Fruit fly (Drosophila melanogaster) whole organism, prepupa: ENCODE data around the gene CG17364.

Source experiments
- Blimp-1 ChIP-seq: fragments of 200-800 bp; sonication (Bioruptor generic); optimal IDR thresholded peaks from 3 replicates; lab custom pipeline; 2017; ENCODE audit warnings: missing biosample characterization, missing genetic modification characterization, mild to moderate bottlenecking, moderate library complexity, missing genetic modification reagents
- CG10631 ChIP-seq: fragments of 200-800 bp; sonication (Bioruptor generic); optimal IDR thresholded peaks from 2 replicates; lab custom pipeline; 2016; ENCODE audit warnings: missing biosample characterization, missing genetic modification characterization
- CG10669 ChIP-seq: fragments of 200-800 bp; sonication (Bioruptor generic); optimal IDR thresholded peaks from 3 replicates; lab custom pipeline; 2018; ENCODE audit warnings: missing biosample characterization, mild to moderate bottlenecking, missing genetic modification characterization, moderate library complexity
- CG11762 ChIP-seq: fragments of 200-800 bp; sonication (Bioruptor generic); optimal IDR thresholded peaks from 3 replicates; lab custom pipeline; 2016; ENCODE audit warnings: missing biosample characterization, missing genetic modification characterization; ENCODE audit not compliant: insufficient read depth
- CG11902 ChIP-seq: fragments of 200-800 bp; sonication (Bioruptor generic); optimal IDR thresholded peaks from 3 replicates; lab custom pipeline; 2016; ENCODE audit warnings: missing biosample characterization, missing genetic modification characterization
- CG1621 ChIP-seq: fragments of 200-800 bp; sonication (Bioruptor generic); optimal IDR thresholded peaks from 3 replicates; lab custom pipeline; 2018; ENCODE audit warnings: missing biosample characterization, mild to moderate bottlenecking, missing genetic modification characterization
- CG16779 ChIP-seq: fragments of 200-800 bp; sonication (Bioruptor generic); optimal IDR thresholded peaks from 3 replicates; lab custom pipeline; 2017; ENCODE audit warnings: missing biosample characterization, mild to moderate bottlenecking, missing genetic modification characterization
- CG3032 ChIP-seq: fragments of 200-800 bp; optimal IDR thresholded peaks from 2 replicates; lab custom pipeline; 2019; ENCODE audit warnings: missing biosample characterization, mild to moderate bottlenecking, missing genetic modification characterization, moderate library complexity
- CG31627 ChIP-seq: fragments of 200-800 bp; sonication (Bioruptor generic); optimal IDR thresholded peaks from 3 replicates; lab custom pipeline; 2016; ENCODE audit warnings: missing biosample characterization, missing genetic modification characterization
- CG32006 ChIP-seq: fragments of 200-800 bp; sonication (Bioruptor generic); optimal IDR thresholded peaks from 3 replicates; lab custom pipeline; 2017; ENCODE audit warnings: missing biosample characterization, mild to moderate bottlenecking, missing genetic modification characterization
- CG4318 ChIP-seq: fragments of 200-800 bp; sonication (Bioruptor generic); optimal IDR thresholded peaks from 3 replicates; lab custom pipeline; 2017; ENCODE audit warnings: missing biosample characterization, mild to moderate bottlenecking, missing genetic modification characterization
- CG6163 ChIP-seq: fragments of 200-800 bp; sonication (Bioruptor generic); IDR thresholded peaks from 3 replicates; pipeline ENCODE4 v1.3.6; 2022; ENCODE audit warnings: missing biosample characterization, missing genetic modification characterization
- CG6792 ChIP-seq: fragments of 200-800 bp; sonication (Bioruptor generic); optimal IDR thresholded peaks from 3 replicates; lab custom pipeline; 2016; ENCODE audit warnings: missing biosample characterization, missing genetic modification characterization
- CG6854 ChIP-seq: fragments of 200-800 bp; sonication (Bioruptor generic); optimal IDR thresholded peaks from 2 replicates; lab custom pipeline; 2017; ENCODE audit warnings: missing biosample characterization, mild to moderate bottlenecking, missing genetic modification characterization
- CG7368 ChIP-seq: fragments of 200-800 bp; sonication (Bioruptor generic); optimal IDR thresholded peaks from 3 replicates; lab custom pipeline; 2016; ENCODE audit warnings: missing biosample characterization, missing genetic modification characterization
- CG8119 ChIP-seq: fragments of 200-800 bp; sonication (Bioruptor generic); IDR thresholded peaks from 3 replicates; pipeline ENCODE4 v1.3.6; 2022; ENCODE audit warnings: missing biosample characterization, missing genetic modification characterization
- CG8319 ChIP-seq: fragments of 200-800 bp; sonication (Bioruptor generic); optimal IDR thresholded peaks from 3 replicates; lab custom pipeline; 2016; ENCODE audit warnings: missing biosample characterization, missing genetic modification characterization
- CG8632 ChIP-seq: fragments of 200-800 bp; sonication (Bioruptor generic); optimal IDR thresholded peaks from 3 replicates; lab custom pipeline; 2016; ENCODE audit warnings: missing biosample characterization, missing genetic modification characterization
- CG9139 ChIP-seq: fragments of 200-800 bp; sonication (Bioruptor generic); optimal IDR thresholded peaks from 3 replicates; lab custom pipeline; 2017; ENCODE audit warnings: missing biosample characterization, mild to moderate bottlenecking, missing genetic modification characterization
- Eip75B ChIP-seq: fragments of 200-800 bp; sonication (Bioruptor generic); optimal IDR thresholded peaks from 3 replicates; lab custom pipeline; 2016; ENCODE audit warnings: missing biosample characterization, missing genetic modification characterization
- Eip78C ChIP-seq: fragments of 200-800 bp; sonication (Bioruptor generic); peaks from one replicate; lab custom pipeline; 2016; ENCODE audit warnings: missing biosample characterization, missing genetic modification characterization
- Ets96B ChIP-seq: fragments of 200-800 bp; optimal IDR thresholded peaks from 2 replicates; lab custom pipeline; 2019; ENCODE audit warnings: missing biosample characterization, mild to moderate bottlenecking, missing genetic modification characterization, moderate library complexity
- Gug ChIP-seq: fragments of 200-800 bp; sonication (Bioruptor generic); IDR thresholded peaks from 2 replicates; pipeline ENCODE4 v1.3.6; 2022; ENCODE audit warnings: missing biosample characterization, missing genetic modification characterization
- Hr39 ChIP-seq: fragments of 200-800 bp; sonication (Bioruptor generic); optimal IDR thresholded peaks from 2 replicates; lab custom pipeline; 2016; ENCODE audit warnings: missing biosample characterization, missing genetic modification characterization
- Hr4 ChIP-seq: fragments of 200-800 bp; sonication (Bioruptor generic); optimal IDR thresholded peaks from 3 replicates; lab custom pipeline; 2016; ENCODE audit warnings: missing biosample characterization, missing genetic modification characterization
- Lpt ChIP-seq: fragments of 200-800 bp; sonication (Bioruptor generic); optimal IDR thresholded peaks from 3 replicates; lab custom pipeline; 2016; ENCODE audit warnings: missing biosample characterization, missing genetic modification characterization
- Met ChIP-seq: fragments of 200-800 bp; sonication (Bioruptor generic); optimal IDR thresholded peaks from 3 replicates; lab custom pipeline; 2016; ENCODE audit warnings: missing biosample characterization, missing genetic modification characterization
- OdsH ChIP-seq: fragments of 200-800 bp; sonication (Bioruptor generic); optimal IDR thresholded peaks from 3 replicates; lab custom pipeline; 2016; ENCODE audit warnings: missing biosample characterization, missing genetic modification characterization
- Smox ChIP-seq: fragments of 200-800 bp; sonication (Bioruptor generic); optimal IDR thresholded peaks from 3 replicates; lab custom pipeline; 2016; ENCODE audit warnings: missing biosample characterization, missing genetic modification characterization
- Sox14 ChIP-seq: fragments of 200-800 bp; sonication (Bioruptor generic); optimal IDR thresholded peaks from 3 replicates; lab custom pipeline; 2016; ENCODE audit warnings: missing biosample characterization, missing genetic modification characterization
- Sox15 ChIP-seq: fragments of 200-800 bp; sonication (Bioruptor generic); optimal IDR thresholded peaks from 3 replicates; lab custom pipeline; 2016; ENCODE audit warnings: missing biosample characterization, missing genetic modification characterization
- achi ChIP-seq: fragments of 200-800 bp; sonication (Bioruptor generic); optimal IDR thresholded peaks from 3 replicates; lab custom pipeline; 2016; ENCODE audit warnings: missing biosample characterization, missing genetic modification characterization
- cyc ChIP-seq: fragments of 200-800 bp; sonication (Bioruptor generic); optimal IDR thresholded peaks from 3 replicates; lab custom pipeline; 2016; ENCODE audit warnings: missing biosample characterization, missing genetic modification characterization
- dac ChIP-seq: fragments of 200-800 bp; sonication (Bioruptor generic); optimal IDR thresholded peaks from 2 replicates; lab custom pipeline; 2017; ENCODE audit warnings: missing biosample characterization, mild to moderate bottlenecking, missing genetic modification characterization
- dsx ChIP-seq: fragments of 200-800 bp; optimal IDR thresholded peaks from 3 replicates; lab custom pipeline; 2019; ENCODE audit warnings: missing biosample characterization, mild to moderate bottlenecking, missing genetic modification characterization, moderate library complexity; ENCODE audit not compliant: poor library complexity, severe bottlenecking
- eg ChIP-seq: fragments of 200-800 bp; sonication (Bioruptor generic); IDR thresholded peaks from 3 replicates; pipeline ENCODE4 v1.3.6; 2022; ENCODE audit warnings: missing biosample characterization, missing genetic modification characterization
- esn ChIP-seq: fragments of 200-800 bp; sonication (Bioruptor generic); optimal IDR thresholded peaks from 2 replicates; lab custom pipeline; 2016; ENCODE audit warnings: missing biosample characterization, mild to moderate bottlenecking, missing genetic modification characterization, moderate library complexity
- fd85E ChIP-seq: fragments of 200-800 bp; sonication (Bioruptor generic); optimal IDR thresholded peaks from 3 replicates; lab custom pipeline; 2016; ENCODE audit warnings: missing biosample characterization, missing genetic modification characterization
- fkh ChIP-seq: fragments of 200-800 bp; sonication (Bioruptor generic); optimal IDR thresholded peaks from 3 replicates; lab custom pipeline; 2017; ENCODE audit warnings: missing biosample characterization, mild to moderate bottlenecking, missing genetic modification characterization, moderate library complexity
- lz ChIP-seq: fragments of 200-800 bp; sonication (Bioruptor generic); optimal IDR thresholded peaks from 3 replicates; lab custom pipeline; 2016; ENCODE audit warnings: missing biosample characterization, missing genetic modification characterization
- net ChIP-seq: fragments of 200-800 bp; sonication (Bioruptor generic); optimal IDR thresholded peaks from 3 replicates; lab custom pipeline; 2016; ENCODE audit warnings: missing biosample characterization, missing genetic modification characterization
- pdm3 ChIP-seq: fragments of 200-800 bp; sonication (Bioruptor generic); optimal IDR thresholded peaks from 3 replicates; lab custom pipeline; 2016; ENCODE audit warnings: missing biosample characterization, missing genetic modification characterization
- salr ChIP-seq, 2 experiments: fragments of 200-800 bp; sonication (Bioruptor generic); optimal IDR thresholded peaks; 3 replicates each; lab custom pipeline; 2016 to 2018; ENCODE audit warnings: missing biosample characterization in 2 of 2, missing genetic modification characterization in 2 of 2, mild to moderate bottlenecking in 1 of 2
- ss ChIP-seq, 2 experiments: fragments of 200-800 bp; sonication (Bioruptor generic); optimal IDR thresholded peaks; 2 replicates in 1 of 2; 3 replicates in 1 of 2; lab custom pipeline; 2017 to 2018; ENCODE audit warnings: mild to moderate bottlenecking in 2 of 2, missing biosample characterization in 2 of 2, missing genetic modification characterization in 2 of 2, moderate library complexity in 1 of 2
- svp ChIP-seq: fragments of 200-800 bp; sonication (Bioruptor generic); peaks from one replicate; lab custom pipeline; 2016; ENCODE audit warnings: missing biosample characterization, missing genetic modification characterization
- topi ChIP-seq: fragments of 200-800 bp; sonication (Bioruptor generic); optimal IDR thresholded peaks from 3 replicates; lab custom pipeline; 2016; ENCODE audit warnings: missing biosample characterization, missing genetic modification characterization
- vri ChIP-seq: fragments of 200-800 bp; sonication (Bioruptor generic); optimal IDR thresholded peaks from 3 replicates; lab custom pipeline; 2016; ENCODE audit warnings: missing biosample characterization, mild to moderate bottlenecking, missing genetic modification characterization

Gene CG17364

DNA sequence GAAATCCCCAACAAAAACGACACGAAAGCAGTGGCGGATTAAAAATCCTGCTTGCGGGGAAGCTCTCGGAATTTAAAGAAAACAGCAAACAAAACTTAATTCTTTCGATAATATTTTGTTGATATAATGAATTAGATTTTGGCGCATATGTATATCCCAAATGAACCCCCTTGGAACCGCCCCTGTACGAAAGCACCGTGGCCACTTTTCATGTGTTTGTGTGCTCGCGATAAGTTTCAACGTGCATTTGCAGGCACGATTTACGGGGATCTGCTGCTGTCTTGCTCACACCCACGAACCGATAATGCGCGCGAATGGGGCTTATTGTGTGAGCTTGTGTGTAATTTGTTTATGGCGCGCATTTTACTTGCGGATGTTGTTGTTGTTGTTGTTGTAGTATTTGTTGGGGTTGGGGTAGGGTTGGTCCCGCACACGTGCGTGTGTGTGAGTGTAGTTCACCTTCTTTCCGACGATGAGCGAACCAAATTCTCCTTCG, 11.8 kb upstream of the CG17364 start (continued):
- TF ChIP-seq ss (GFP tag; optimal IDR thresholded peaks at IDR 0.05; lab: Kevin White, UChicago), result peak; percentile 92 to 96
- TF ChIP-seq CG8119, result peak; percentile 99
- peak; percentile 97 for TF ChIP-seq CG16779 (tag; lab: Kevin White, UChicago)
- TF ChIP-seq CG10669 (GFP tag; lab: Kevin White, UChicago), result peak; percentile 98
- peak; percentile 98 for TF ChIP-seq Ets96B (tag; lab: Kevin White, UChicago)
- peak; percentile 99 for TF ChIP-seq Eip75B
- TF ChIP-seq CG6163 (GFP tag; lab: Robert Waterston, UW), result peak; percentile 99
- TF ChIP-seq dac (GFP tag; lab: Kevin White, UChicago), result peak; percentile 99
- TF ChIP-seq CG11762, result peak; percentile 96
- peak; percentile 96 to 99 for TF ChIP-seq salr (GFP tag; optimal IDR thresholded peaks at IDR 0.05; lab: Kevin White, UChicago)
- TF ChIP-seq esn (GFP tag; lab: Kevin White, UChicago), result peak; percentile 99
- peak; percentile 99 for TF ChIP-seq CG31627 (GFP tag; lab: Kevin White, UChicago)
- TF ChIP-seq pdm3 (GFP tag; lab: Kevin White, UChicago), result peak; percentile 99
- peak; percentile 99 for TF ChIP-seq net (GFP tag; lab: Kevin White, UChicago)
- peak; percentile 99 for TF ChIP-seq Hr4 (GFP tag; lab: Kevin White, UChicago)
- TF ChIP-seq achi, result peak; percentile 98
- peak; percentile 99 for TF ChIP-seq OdsH (GFP tag; lab: Kevin White, UChicago)
- peak; percentile 98 for TF ChIP-seq lz (GFP tag; lab: Kevin White, UChicago)
- peak; percentile 94 for TF ChIP-seq CG3032 (tag; lab: Kevin White, UChicago)
- peak; percentile 97 for TF ChIP-seq Gug (GFP tag; lab: Robert Waterston, UW)
- TF ChIP-seq svp, result peak; percentile 99
- TF ChIP-seq CG8319 (GFP tag; lab: Kevin White, UChicago), result peak; percentile 98
- peak; percentile 92 for TF ChIP-seq fd85E
- TF ChIP-seq CG9139, result peak; percentile 90
- TF ChIP-seq cyc (GFP tag; lab: Kevin White, UChicago), result peak; percentile 99
- peak; percentile 98 for TF ChIP-seq Sox15 (GFP tag; lab: Kevin White, UChicago)
- TF ChIP-seq CG6792, result peak; percentile 98
- TF ChIP-seq Smox (GFP tag; lab: Kevin White, UChicago), result peak; percentile 97
- TF ChIP-seq vri, result peak; percentile 97
- peak; percentile 99 for TF ChIP-seq CG11902 (GFP tag; lab: Kevin White, UChicago)
- TF ChIP-seq CG7368 (GFP tag; lab: Kevin White, UChicago), result peak; percentile 98
- peak; percentile 92 for TF ChIP-seq CG6854 (GFP tag; lab: Kevin White, UChicago)
- peak; percentile 99 for TF ChIP-seq Hr39 (GFP tag; lab: Kevin White, UChicago)
- TF ChIP-seq, all 60 proteins: peak for 60

DNA sequence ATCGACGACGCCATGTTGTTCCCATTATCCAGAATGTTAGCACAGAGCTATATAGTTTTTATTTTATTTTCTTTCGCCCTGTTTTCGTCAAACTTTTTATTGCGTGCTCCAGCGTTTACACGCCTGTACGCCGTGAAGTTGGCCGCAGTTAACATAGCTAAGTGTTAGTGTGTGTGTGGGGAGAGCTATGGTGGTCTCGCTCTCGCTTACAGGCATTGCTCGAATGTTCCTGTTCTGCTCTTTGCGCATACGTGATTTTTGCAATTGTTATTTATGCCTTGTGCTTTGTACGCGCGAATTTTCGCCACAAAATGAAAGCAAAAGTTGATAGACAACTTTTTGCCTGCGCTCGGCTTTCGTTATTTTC, 10.8 kb upstream of the CG17364 start:
- peak; percentile 34 for TF ChIP-seq eg (GFP tag; lab: Robert Waterston, UW)
- TF ChIP-seq esn (GFP tag; lab: Kevin White, UChicago), result peak; percentile 46
- TF ChIP-seq topi (GFP tag; lab: Kevin White, UChicago), result peak; percentile 5
- TF ChIP-seq pdm3 (GFP tag; lab: Kevin White, UChicago), result peak; percentile 7
- peak; percentile 24 for TF ChIP-seq fkh (GFP tag; lab: Kevin White, UChicago)
- TF ChIP-seq Eip78C (GFP tag; lab: Kevin White, UChicago), result peak; percentile 74
- peak; percentile 26 for TF ChIP-seq CG9139
- TF ChIP-seq Lpt, result peak; percentile 13
- TF ChIP-seq CG6792, result no peak
- peak; percentile 26 for TF ChIP-seq vri
- TF ChIP-seq CG3032 (tag; lab: Kevin White, UChicago), result no peak
- peak; percentile 16 for TF ChIP-seq CG8632 (GFP tag; lab: Kevin White, UChicago)
- no peak for TF ChIP-seq CG32006 (GFP tag; lab: Kevin White, UChicago)
- peak; percentile 5 for TF ChIP-seq Met
- TF ChIP-seq salr (GFP tag; optimal IDR thresholded peaks at IDR 0.05; lab: Kevin White, UChicago), result peak in 1 of 2 experiments; percentile 33
- no peak for TF ChIP-seq CG4318
- TF ChIP-seq CG16779 (tag; lab: Kevin White, UChicago), result no peak
- TF ChIP-seq Blimp-1 (GFP tag; lab: Kevin White, UChicago), result peak; percentile 96
- TF ChIP-seq ss (GFP tag; optimal IDR thresholded peaks at IDR 0.05; lab: Kevin White, UChicago), result peak in 1 of 2 experiments; percentile 25
- TF ChIP-seq Sox14, result peak; percentile 35
- peak; percentile 21 for TF ChIP-seq dac (GFP tag; lab: Kevin White, UChicago)
- no peak for TF ChIP-seq CG11762
- TF ChIP-seq Ets96B (tag; lab: Kevin White, UChicago), result no peak
- no peak for TF ChIP-seq CG7368 (GFP tag; lab: Kevin White, UChicago)
- TF ChIP-seq CG6163 (GFP tag; lab: Robert Waterston, UW), result peak; percentile 95
- TF ChIP-seq Hr4 (GFP tag; lab: Kevin White, UChicago), result no peak
- TF ChIP-seq dsx, result peak; percentile 13
- peak; percentile 4 for TF ChIP-seq fd85E
- no peak for TF ChIP-seq CG31627 (GFP tag; lab: Kevin White, UChicago)
- TF ChIP-seq CG10631 (GFP tag; lab: Kevin White, UChicago), result peak; percentile 1
- TF ChIP-seq CG8119, result no peak
- peak; percentile 21 for TF ChIP-seq net (GFP tag; lab: Kevin White, UChicago)
- TF ChIP-seq CG6854 (GFP tag; lab: Kevin White, UChicago), result no peak
- TF ChIP-seq CG1621, result peak; percentile 66
